Fruit fly (Drosophila melanogaster) whole organism, embryonic: ENCODE results near the gene Cbl.

Experiments
- CG10147 ChIP-seq: fragments of 200-800 bp; sonication (Bioruptor generic); optimal IDR thresholded peaks from 2 replicates; lab custom pipeline; 2019; ENCODE audit warnings: missing biosample characterization, mild to moderate bottlenecking, missing genetic modification characterization, moderate library complexity
- CG10565 ChIP-seq: fragments of 200-800 bp; sonication (Bioruptor generic); optimal IDR thresholded peaks from 3 replicates; lab custom pipeline; 2016; ENCODE audit warnings: missing biosample characterization, mild to moderate bottlenecking, missing genetic modification characterization
- CG11085 ChIP-seq: fragments of 200-800 bp; sonication (Bioruptor generic); IDR thresholded peaks from 2 replicates; pipeline ENCODE4 v1.3.6; 2022; ENCODE audit warnings: missing biosample characterization, missing genetic modification characterization
- CG12219 ChIP-seq: fragments of 200-800 bp; sonication (Bioruptor generic); optimal IDR thresholded peaks from 3 replicates; lab custom pipeline; 2018; ENCODE audit warnings: missing biosample characterization, mild to moderate bottlenecking, missing genetic modification characterization
- CG14014 ChIP-seq: fragments of 200-800 bp; sonication (Bioruptor generic); IDR thresholded peaks from 2 replicates; pipeline ENCODE4 v1.3.6; 2022; ENCODE audit warnings: missing biosample characterization, missing genetic modification characterization
- CG17361 ChIP-seq: fragments of 200-800 bp; sonication (Bioruptor generic); IDR thresholded peaks from 3 replicates; pipeline ENCODE4 v1.3.6; 2022; ENCODE audit warnings: missing biosample characterization, missing genetic modification characterization
- CG2199 ChIP-seq: fragments of 200-800 bp; sonication (Bioruptor generic); IDR thresholded peaks from 3 replicates; pipeline ENCODE4 v1.3.6; 2022; ENCODE audit warnings: missing biosample characterization, missing genetic modification characterization
- CG3065 ChIP-seq: fragments of 200-800 bp; sonication (Bioruptor generic); optimal IDR thresholded peaks from 2 replicates; lab custom pipeline; 2016; ENCODE audit warnings: missing biosample characterization, missing genetic modification characterization
- CG32767 ChIP-seq: fragments of 200-800 bp; sonication (Bioruptor generic); IDR thresholded peaks from 2 replicates; pipeline ENCODE4 v1.3.6; 2022; ENCODE audit warnings: missing biosample characterization, missing genetic modification characterization
- CG3995 ChIP-seq: fragments of 200-800 bp; sonication (Bioruptor generic); optimal IDR thresholded peaks from 3 replicates; lab custom pipeline; 2016; ENCODE audit warnings: missing biosample characterization, missing genetic modification characterization
- CG4282 ChIP-seq: fragments of 200-800 bp; sonication (Bioruptor generic); optimal IDR thresholded peaks from 2 replicates; lab custom pipeline; 2016; ENCODE audit warnings: missing biosample characterization, missing genetic modification characterization
- CG6254 ChIP-seq: fragments of 200-800 bp; sonication (Bioruptor generic); optimal IDR thresholded peaks from 3 replicates; lab custom pipeline; 2017; ENCODE audit warnings: mild to moderate bottlenecking, missing biosample characterization, missing genetic modification reagents, missing genetic modification characterization
- CG7372 ChIP-seq: fragments of 200-800 bp; sonication (Bioruptor generic); IDR thresholded peaks from 2 replicates; pipeline ENCODE4 v1.3.6; 2022; ENCODE audit warnings: missing biosample characterization, missing genetic modification characterization
- CG8290 ChIP-seq, 3 experiments: fragments of 200-800 bp; sonication (Bioruptor generic); optimal IDR thresholded peaks; 2 replicates each; lab custom pipeline; 2016 to 2019; ENCODE audit warnings: missing biosample characterization in 3 of 3, missing genetic modification characterization in 3 of 3, mild to moderate bottlenecking in 2 of 3, moderate library complexity in 1 of 3
- Doc2 ChIP-seq: fragments of 200-800 bp; sonication (Bioruptor generic); IDR thresholded peaks from 2 replicates; pipeline ENCODE4 v1.3.6; 2022; ENCODE audit warnings: missing biosample characterization, missing genetic modification characterization
- Drgx ChIP-seq: fragments of 200-800 bp; sonication (Bioruptor generic); IDR thresholded peaks from 2 replicates; pipeline ENCODE4 v1.3.6; 2022; ENCODE audit warnings: missing biosample characterization, missing genetic modification characterization
- HLH4C ChIP-seq: fragments of 200-800 bp; sonication (Bioruptor generic); IDR thresholded peaks from 3 replicates; pipeline ENCODE4 v1.3.6; 2022; ENCODE audit warnings: missing biosample characterization, missing genetic modification characterization; ENCODE audit not compliant: partially characterized antibody
- HLHmδ ChIP-seq: fragments of 200-800 bp; sonication (Bioruptor generic); optimal IDR thresholded peaks from 2 replicates; lab custom pipeline; 2018; ENCODE audit warnings: missing biosample characterization, mild to moderate bottlenecking, missing genetic modification characterization, moderate library complexity
- Hand ChIP-seq: fragments of 200-800 bp; sonication (Bioruptor generic); optimal IDR thresholded peaks from 2 replicates; lab custom pipeline; 2017; ENCODE audit warnings: mild to moderate bottlenecking, missing biosample characterization, missing genetic modification reagents, missing genetic modification characterization
- HmgZ ChIP-seq: fragments of 200-800 bp; sonication (Bioruptor generic); optimal IDR thresholded peaks from 2 replicates; lab custom pipeline; 2018; ENCODE audit warnings: missing biosample characterization, mild to moderate bottlenecking, missing genetic modification characterization
- Oli ChIP-seq: fragments of 200-800 bp; sonication (Bioruptor generic); optimal IDR thresholded peaks from 2 replicates; lab custom pipeline; 2018; ENCODE audit warnings: missing biosample characterization, mild to moderate bottlenecking, missing genetic modification characterization, moderate library complexity
- Opbp ChIP-seq: fragments of 200-800 bp; sonication (Bioruptor generic); IDR thresholded peaks from 3 replicates; pipeline ENCODE4 v1.3.6; 2022; ENCODE audit warnings: missing biosample characterization, missing genetic modification characterization; ENCODE audit not compliant: partially characterized antibody
- Sox102F ChIP-seq: fragments of 200-800 bp; sonication (Bioruptor generic); optimal IDR thresholded peaks from 2 replicates; lab custom pipeline; 2018; ENCODE audit warnings: missing biosample characterization, mild to moderate bottlenecking, missing genetic modification characterization, moderate library complexity
- Stat92E ChIP-seq, 3 experiments: fragments of >200 bp in 2 of 3; fragments of 200-800 bp in 1 of 3; sonication (Bioruptor generic) in 1 of 3; optimal IDR thresholded peaks; 2 replicates each; lab custom pipeline; 2017 to 2019; ENCODE audit warnings: missing biosample characterization in 3 of 3, missing genetic modification characterization in 3 of 3, mild to moderate bottlenecking in 1 of 3, moderate library complexity in 1 of 3
- bbx ChIP-seq: fragments of 200-800 bp; sonication (Bioruptor generic); IDR thresholded peaks from 2 replicates; pipeline ENCODE4 v1.3.6; 2022; ENCODE audit warnings: missing biosample characterization, missing genetic modification characterization; ENCODE audit not compliant: partially characterized antibody
- bsh ChIP-seq, 2 experiments: fragments of 200-800 bp; sonication (Bioruptor generic); optimal IDR thresholded peaks; 2 replicates each; lab custom pipeline; 2017 to 2018; ENCODE audit warnings: mild to moderate bottlenecking in 2 of 2, missing biosample characterization in 2 of 2, missing genetic modification characterization in 2 of 2, moderate library complexity in 1 of 2
- croc ChIP-seq: fragments of 200-800 bp; sonication (Bioruptor generic); conservative IDR thresholded peaks from 3 replicates; pipeline ENCODE4 v1.3.6; 2022; ENCODE audit warnings: missing biosample characterization, missing genetic modification characterization
- dmrt11E ChIP-seq: fragments of 200-800 bp; sonication (Bioruptor generic); optimal IDR thresholded peaks from 3 replicates; lab custom pipeline; 2018; ENCODE audit warnings: missing biosample characterization, mild to moderate bottlenecking, missing genetic modification characterization, moderate library complexity
- dysf ChIP-seq: fragments of 200-800 bp; sonication (Bioruptor generic); IDR thresholded peaks from 3 replicates; pipeline ENCODE4 v1.3.6; 2022; ENCODE audit warnings: missing biosample characterization, missing genetic modification characterization
- esg ChIP-seq: fragments of 200-800 bp; sonication (Bioruptor generic); conservative IDR thresholded peaks from 2 replicates; pipeline ENCODE4 v1.3.6; 2022; ENCODE audit warnings: missing biosample characterization, missing genetic modification characterization
- gem ChIP-seq: fragments of 200-800 bp; sonication (Bioruptor generic); optimal IDR thresholded peaks from 2 replicates; lab custom pipeline; 2019; ENCODE audit warnings: missing biosample characterization, mild to moderate bottlenecking, missing genetic modification characterization, moderate library complexity
- hth ChIP-seq: fragments of >200 bp; optimal IDR thresholded peaks from 2 replicates; lab custom pipeline; 2017; ENCODE audit warnings: inconsistent platforms
- jigr1 ChIP-seq: fragments of 200-800 bp; sonication (Bioruptor generic); IDR thresholded peaks from 3 replicates; pipeline ENCODE4 v1.3.6; 2022; ENCODE audit warnings: missing biosample characterization, missing genetic modification characterization
- lola ChIP-seq, 3 experiments: fragments of >200 bp in 2 of 3; fragments of 200-800 bp in 1 of 3; sonication (Bioruptor generic) in 1 of 3; optimal IDR thresholded peaks; 2 replicates each; lab custom pipeline; 2017 to 2019; ENCODE audit warnings: missing biosample characterization in 3 of 3, missing genetic modification characterization in 3 of 3, mild to moderate bottlenecking in 1 of 3, moderate library complexity in 1 of 3
- nerfin-1 ChIP-seq: fragments of 200-800 bp; sonication (Bioruptor generic); optimal IDR thresholded peaks from 3 replicates; lab custom pipeline; 2019; ENCODE audit warnings: missing biosample characterization, mild to moderate bottlenecking, missing genetic modification characterization, moderate library complexity
- org-1 ChIP-seq: fragments of 200-800 bp; sonication (Bioruptor generic); optimal IDR thresholded peaks from 2 replicates; lab custom pipeline; 2017; ENCODE audit warnings: missing biosample characterization, missing genetic modification characterization
- otp ChIP-seq: fragments of 200-800 bp; sonication (Bioruptor generic); IDR thresholded peaks from 3 replicates; pipeline ENCODE4, ENCODE4 v1.3.6; 2022; ENCODE audit warnings: missing biosample characterization, missing genetic modification characterization
- pita ChIP-seq: fragments of 200-800 bp; sonication (Bioruptor generic); optimal IDR thresholded peaks from 2 replicates; lab custom pipeline; 2017; ENCODE audit warnings: missing biosample characterization, mild to moderate bottlenecking, missing genetic modification characterization
- sc ChIP-seq, 3 experiments: fragments of >200 bp in 2 of 3; fragments of 200-800 bp in 1 of 3; sonication (Bioruptor generic) in 1 of 3; optimal IDR thresholded peaks; 2 replicates in 2 of 3; 3 replicates in 1 of 3; lab custom pipeline; 2017; ENCODE audit warnings: mild to moderate bottlenecking in 1 of 3, missing biosample characterization in 1 of 3, missing genetic modification characterization in 1 of 3, missing genetic modification reagents in 1 of 3
- sens ChIP-seq: fragments of 200-800 bp; sonication (Bioruptor generic); peaks from one replicate; lab custom pipeline; 2016; ENCODE audit warnings: missing biosample characterization, missing genetic modification characterization
- slou ChIP-seq: fragments of 200-800 bp; sonication (Bioruptor generic); optimal IDR thresholded peaks from 3 replicates; lab custom pipeline; 2016; ENCODE audit warnings: missing biosample characterization, missing genetic modification characterization
- trem ChIP-seq: fragments of 200-800 bp; optimal IDR thresholded peaks from 3 replicates; lab custom pipeline; 2019; ENCODE audit warnings: missing biosample characterization, mild to moderate bottlenecking, missing genetic modification characterization, moderate library complexity
- tx ChIP-seq: fragments of 200-800 bp; sonication (Bioruptor generic); optimal IDR thresholded peaks from 2 replicates; lab custom pipeline; 2016; ENCODE audit warnings: missing biosample characterization, missing genetic modification characterization

The Cbl gene

dm6 chr3L:8379161-8379560, 45.6 kb upstream of the Cbl start (continued):
- TF ChIP-seq dmrt11E (tag; lab: Kevin White, UChicago) (peak; percentile 38), HLHmδ (GFP tag; lab: Kevin White, UChicago) (peak; percentile 55), CG11085 (GFP tag; lab: Robert Waterston, UW) (no peak), slou (GFP tag; lab: Kevin White, UChicago) (no peak), nerfin-1 (tag; lab: Kevin White, UChicago) (no peak), lola (GFP tag; optimal IDR thresholded peaks at IDR 0.05; lab: Kevin White, UChicago) (peak in 1 of 3 experiments; percentile 9), pita (GFP tag; lab: Kevin White, UChicago) (no peak), CG12219 (GFP tag; lab: Kevin White, UChicago) (no peak), CG14014 (GFP tag; lab: Robert Waterston, UW) (no peak)

DNA sequence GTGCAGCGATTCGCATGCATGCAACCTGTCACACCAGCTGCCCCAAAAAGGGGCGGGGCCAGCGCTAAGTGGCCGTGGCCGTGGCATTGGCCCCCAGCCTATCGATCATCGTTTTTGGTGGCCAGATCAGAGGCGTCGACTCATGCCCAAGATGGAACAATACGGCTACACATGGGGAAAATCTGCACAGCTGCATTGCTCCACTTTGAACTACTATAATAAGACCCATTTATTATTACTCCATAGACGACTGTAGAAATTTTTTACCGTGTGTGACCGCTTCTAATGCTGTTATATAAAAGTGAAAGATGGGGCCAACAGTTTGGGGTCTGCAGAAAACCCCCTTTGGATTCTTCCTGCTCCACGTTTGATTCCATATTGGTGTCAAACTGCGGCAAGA, 40.8 kb upstream of the Cbl start:
- no peak for TF ChIP-seq CG32767 (GFP tag; lab: Robert Waterston, UW)
- TF ChIP-seq CG7372 (GFP tag; lab: Robert Waterston, UW), result no peak
- no peak for TF ChIP-seq CG3065
- TF ChIP-seq sens (GFP tag; lab: Kevin White, UChicago), result peak; percentile 15
- TF ChIP-seq dysf (GFP tag; lab: Robert Waterston, UW), result 0 out of 3 replicates have a peak, but pooled peaks have one; percentile 17
- peak; percentile 3 for TF ChIP-seq Oli (tag; lab: Kevin White, UChicago)
- no peak for TF ChIP-seq CG3995 (GFP tag; lab: Kevin White, UChicago)
- TF ChIP-seq jigr1 (GFP tag; lab: Robert Waterston, UW), result no peak
- TF ChIP-seq Drgx (GFP tag; lab: Robert Waterston, UW), result 0 out of 2 replicates have a peak, but pooled peaks have one; percentile 24
- peak; percentile 11 for TF ChIP-seq Sox102F (GFP tag; lab: Kevin White, UChicago)
- no peak for TF ChIP-seq org-1 (GFP tag; lab: Kevin White, UChicago)
- peak in 1 of 2 experiments; percentile 26 for TF ChIP-seq bsh (GFP tag; optimal IDR thresholded peaks at IDR 0.05; lab: Kevin White, UChicago)
- no peak for TF ChIP-seq CG4282 (GFP tag; lab: Kevin White, UChicago)
- TF ChIP-seq CG8290 (GFP tag; optimal IDR thresholded peaks at IDR 0.05; lab: Kevin White, UChicago), result no peak
- no peak for TF ChIP-seq CG8290 (tag; optimal IDR thresholded peaks at IDR 0.05; lab: Kevin White, UChicago)
- no peak for TF ChIP-seq trem (tag; lab: Kevin White, UChicago)
- no peak for TF ChIP-seq sc (optimal IDR thresholded peaks at IDR 0.05; lab: Kevin White, UChicago)
- TF ChIP-seq sc (GFP tag; optimal IDR thresholded peaks at IDR 0.05; lab: Kevin White, UChicago), result no peak
- TF ChIP-seq CG17361, result no peak
- TF ChIP-seq Hand (GFP tag; lab: Kevin White, UChicago), result no peak
- no peak for TF ChIP-seq CG10565 (GFP tag; lab: Kevin White, UChicago)
- TF ChIP-seq CG10147 (GFP tag; lab: Kevin White, UChicago), result no peak
- no peak for TF ChIP-seq bbx
- no peak for TF ChIP-seq croc (GFP tag; lab: Robert Waterston, UW)
- TF ChIP-seq esg (GFP tag; lab: Robert Waterston, UW), result 0 out of 2 replicates have a peak, but pooled peaks have one; percentile 5
- TF ChIP-seq HmgZ, result no peak
- no peak for TF ChIP-seq tx
- TF ChIP-seq gem (tag; lab: Kevin White, UChicago), result no peak
- TF ChIP-seq Doc2 (GFP tag; lab: Robert Waterston, UW), result no peak
- no peak for TF ChIP-seq otp (GFP tag; lab: Robert Waterston, UW)
- no peak for TF ChIP-seq hth
- no peak for TF ChIP-seq Opbp (GFP tag; lab: Robert Waterston, UW)
- no peak for TF ChIP-seq CG6254 (GFP tag; lab: Kevin White, UChicago)
- TF ChIP-seq Stat92E (GFP tag; optimal IDR thresholded peaks at IDR 0.05; lab: Kevin White, UChicago), result no peak
- TF ChIP-seq CG2199 (GFP tag; lab: Robert Waterston, UW), result no peak
- TF ChIP-seq HLH4C (GFP tag; lab: Robert Waterston, UW), result no peak
- TF ChIP-seq, all 482 proteins: peak for 7
